Fruit fly (Drosophila melanogaster): ENCODE data around the gene plh.

dm6 chr3R:5045104-5045503, 34.3 kb upstream of the plh start:
- no peak for TF ChIP-seq CrebB (tag; optimal IDR thresholded peaks at IDR 0.05)
- no peak for TF ChIP-seq ara (GFP tag; IDR thresholded peaks at IDR 0.05)
- TF ChIP-seq CG10431 (GFP tag; optimal IDR thresholded peaks at IDR 0.05), result no peak
- TF ChIP-seq stc (GFP tag; IDR thresholded peaks at IDR 0.05), result no peak
- TF ChIP-seq CG42726 (GFP tag; IDR thresholded peaks at IDR 0.05; ENCODE audit: partially characterized antibody), result no peak
- no peak for TF ChIP-seq CG9876 (GFP tag; optimal IDR thresholded peaks at IDR 0.05)
- no peak for TF ChIP-seq CG17361 (GFP tag; IDR thresholded peaks at IDR 0.05)
- TF ChIP-seq HLHmδ (GFP tag; optimal IDR thresholded peaks at IDR 0.05), result no peak
